Fruit fly (Drosophila melanogaster): Measurements from ENCODE around the gene Zip71B.

The Zip71B gene

dm6 chr3L:14973251-14973625, 18.9 kb upstream of the Zip71B start (continued):
- TF ChIP-seq CG4730 (GFP tag; IDR thresholded peaks at IDR 0.05) = no peak
- peak; percentile 15; the same call in 1 of the 3 replicates for TF ChIP-seq Opbp (GFP tag; IDR thresholded peaks at IDR 0.05; ENCODE audit: partially characterized antibody)
- TF ChIP-seq GATAe (GFP tag; conservative IDR thresholded peaks at IDR 0.05) = no peak
- peak; percentile 28 for TF ChIP-seq D (optimal IDR thresholded peaks at IDR 0.05)
- no peak for TF ChIP-seq D (GFP tag; optimal IDR thresholded peaks at IDR 0.05)
- no peak for TF ChIP-seq CG17612 (GFP tag; IDR thresholded peaks at IDR 0.05)
- TF ChIP-seq Mad (GFP tag; optimal IDR thresholded peaks at IDR 0.05) = no peak
- TF ChIP-seq Fer2 (tag; optimal IDR thresholded peaks at IDR 0.05) = no peak
- no peak for TF ChIP-seq CG9932 (GFP tag; IDR thresholded peaks at IDR 0.05)
- no peak for TF ChIP-seq Optix (GFP tag; IDR thresholded peaks at IDR 0.05)
- no peak for TF ChIP-seq CG30020 (tag; optimal IDR thresholded peaks at IDR 0.05)
- TF ChIP-seq CG31365 (tag; optimal IDR thresholded peaks at IDR 0.05) = no peak
- no peak for TF ChIP-seq ab (GFP tag; optimal IDR thresholded peaks at IDR 0.05)
- 0 out of 2 replicates have a peak, but pooled peaks have one; percentile 2 for TF ChIP-seq vvl (GFP tag; IDR thresholded peaks at IDR 0.05)
- peak in 1 of 2 experiments; percentile 92 for TF ChIP-seq tll (GFP tag; optimal IDR thresholded peaks at IDR 0.05)
- no peak for TF ChIP-seq CG18599 (GFP tag; optimal IDR thresholded peaks at IDR 0.05)
- TF ChIP-seq CG2120 (GFP tag; optimal IDR thresholded peaks at IDR 0.05) = no peak
- no peak for TF ChIP-seq Xrp1 (GFP tag; IDR thresholded peaks at IDR 0.05)
- no peak for TF ChIP-seq Hr39 (optimal IDR thresholded peaks at IDR 0.05)
- no peak for TF ChIP-seq CG10321 (GFP tag; IDR thresholded peaks at IDR 0.05)
- TF ChIP-seq NFAT (GFP tag; IDR thresholded peaks at IDR 0.05) = no peak
- TF ChIP-seq Antp (GFP tag; optimal IDR thresholded peaks at IDR 0.05) = no peak
- no peak for TF ChIP-seq CG7556 (GFP tag; optimal IDR thresholded peaks at IDR 0.05)
- TF ChIP-seq CG4282 (GFP tag; optimal IDR thresholded peaks at IDR 0.05) = no peak
- TF ChIP-seq Lim3 (GFP tag; IDR thresholded peaks at IDR 0.05) = no peak
- no peak for TF ChIP-seq CG12769 (tag; optimal IDR thresholded peaks at IDR 0.05)
- peak; percentile 63 for TF ChIP-seq kni (GFP tag; optimal IDR thresholded peaks at IDR 0.05)
- no peak for TF ChIP-seq Gug (GFP tag; IDR thresholded peaks at IDR 0.05)
- TF ChIP-seq YL-1 (GFP tag; optimal IDR thresholded peaks at IDR 0.05) = no peak
- TF ChIP-seq CG4424 (GFP tag; optimal IDR thresholded peaks at IDR 0.05) = no peak
- TF ChIP-seq CG2875 (GFP tag; optimal IDR thresholded peaks at IDR 0.05) = no peak
- TF ChIP-seq CG13624 (GFP tag; optimal IDR thresholded peaks at IDR 0.05) = no peak
- TF ChIP-seq tgo (GFP tag; IDR thresholded peaks at IDR 0.05) = no peak
- TF ChIP-seq trh (GFP tag; optimal IDR thresholded peaks at IDR 0.05) = no peak
- no peak for TF ChIP-seq CG15601 (tag; optimal IDR thresholded peaks at IDR 0.05)
- TF ChIP-seq Ssrp (tag; optimal IDR thresholded peaks at IDR 0.05) = no peak
- no peak for TF ChIP-seq Ravus (GFP tag; IDR thresholded peaks at IDR 0.05)
- no peak for TF ChIP-seq Nf-YA (GFP tag; IDR thresholded peaks at IDR 0.05)
- no peak for TF ChIP-seq CoRest (tag; optimal IDR thresholded peaks at IDR 0.05)
- no peak for TF ChIP-seq amos (GFP tag; IDR thresholded peaks at IDR 0.05; ENCODE audit: partially characterized antibody)
- TF ChIP-seq CG18619 (GFP tag; optimal IDR thresholded peaks at IDR 0.05) = no peak
- no peak for TF ChIP-seq ERR (GFP tag; optimal IDR thresholded peaks at IDR 0.05)
- TF ChIP-seq CG1832 (GFP tag; optimal IDR thresholded peaks at IDR 0.05) = no peak
- TF ChIP-seq CG14860 (GFP tag; IDR thresholded peaks at IDR 0.05; ENCODE audit: partially characterized antibody) = no peak
- TF ChIP-seq CG8944 (GFP tag; optimal IDR thresholded peaks at IDR 0.05) = no peak
- no peak for TF ChIP-seq CG5245 (GFP tag; optimal IDR thresholded peaks at IDR 0.05)
- TF ChIP-seq CG42726 (GFP tag; IDR thresholded peaks at IDR 0.05; ENCODE audit: partially characterized antibody) = no peak
- TF ChIP-seq zfh2 (GFP tag; optimal IDR thresholded peaks at IDR 0.05) = no peak
- TF ChIP-seq grau (tag; optimal IDR thresholded peaks at IDR 0.05) = no peak
- TF ChIP-seq az2 (GFP tag; optimal IDR thresholded peaks at IDR 0.05) = no peak
- no peak for TF ChIP-seq CG7839 (tag; optimal IDR thresholded peaks at IDR 0.05)
- no peak for TF ChIP-seq CG17385 (GFP tag; optimal IDR thresholded peaks at IDR 0.05)
- no peak for TF ChIP-seq klu (GFP tag; IDR thresholded peaks at IDR 0.05)
